Worm (Caenorhabditis elegans): ENCODE data around the gene F01F1.15.

The F01F1.15 gene

ce11 chrIII:5863774-5864173, 5.6 kb downstream of the F01F1.15 start, which contains the start of gene dnpp-1 (continued):
- TF ChIP-seq madf-10 (tag; optimal IDR thresholded peaks at IDR 0.05) (no peak), ceh-100 (GFP tag; IDR thresholded peaks at IDR 0.05) (no peak), madf-3 (GFP tag; IDR thresholded peaks at IDR 0.05) (no peak), fkh-3 (tag; optimal IDR thresholded peaks at IDR 0.05) (no peak), ceh-79 (tag; optimal IDR thresholded peaks at IDR 0.05) (no peak), mel-28 (tag; optimal IDR thresholded peaks at IDR 0.05; ENCODE audit: borderline replicate concordance) (no peak), K12H6.12 (tag; optimal IDR thresholded peaks at IDR 0.05) (no peak), somi-1 (GFP tag; optimal IDR thresholded peaks at IDR 0.05) (no peak)

ce11 chrIII:5859008-5859407, 10.3 kb downstream of the F01F1.15 start, which contains the start of gene dpf-4:
Gene dpf-4, plus strand, starts transcription at chrIII:5859308.
- peak; percentile 47 for TF ChIP-seq ama-1 (optimal IDR thresholded peaks at IDR 0.05)
- TF ChIP-seq ama-1 (GFP tag; optimal IDR thresholded peaks at IDR 0.05) = no peak
- no peak for TF ChIP-seq xnd-1 (tag; optimal IDR thresholded peaks at IDR 0.05)
- TF ChIP-seq rpc-1 (optimal IDR thresholded peaks at IDR 0.05) = no peak
- no peak for TF ChIP-seq rpc-1 (tag; optimal IDR thresholded peaks at IDR 0.05)
- TF ChIP-seq pbrm-1 (GFP tag; IDR thresholded peaks at IDR 0.05) = no peak
- TF ChIP-seq cebp-1 (GFP tag; IDR thresholded peaks at IDR 0.05) = no peak
- TF ChIP-seq cebp-1 (tag; optimal IDR thresholded peaks at IDR 0.05) = no peak
- TF ChIP-seq nhr-179 (tag; optimal IDR thresholded peaks at IDR 0.05) = no peak
- no peak for TF ChIP-seq die-1 (tag; optimal IDR thresholded peaks at IDR 0.05)

- TF ChIP-seq egl-18 (GFP tag; IDR thresholded peaks at IDR 0.05) = no peak
- no peak for TF ChIP-seq mxl-1 (tag; optimal IDR thresholded peaks at IDR 0.05)
- no peak for TF ChIP-seq hrde-1 (tag; optimal IDR thresholded peaks at IDR 0.05; ENCODE audit: borderline replicate concordance)
- peak; percentile 37; the same call in 1 of the 2 replicates for TF ChIP-seq hmg-1.2 (GFP tag; IDR thresholded peaks at IDR 0.05)
- TF ChIP-seq snpc-3.4 (tag; optimal IDR thresholded peaks at IDR 0.05) = peak; percentile 62
- TF ChIP-seq B0336.3 (GFP tag; IDR thresholded peaks at IDR 0.05) = no peak
- no peak for TF ChIP-seq dox-1 (GFP tag; IDR thresholded peaks at IDR 0.05)
- no peak for TF ChIP-seq C06A6.2 (GFP tag; conservative IDR thresholded peaks at IDR 0.05)
- TF ChIP-seq tbp1 (GFP tag; optimal IDR thresholded peaks at IDR 0.05) = peak; percentile 44
- TF ChIP-seq F33H1.4 (GFP tag; IDR thresholded peaks at IDR 0.05) = peak; percentile 93
- no peak for TF ChIP-seq let-526 (GFP tag; IDR thresholded peaks at IDR 0.05)
- TF ChIP-seq F52B5.7 (tag; optimal IDR thresholded peaks at IDR 0.05) = no peak
- no peak for TF ChIP-seq nhr-27 (tag; optimal IDR thresholded peaks at IDR 0.05)
- no peak for TF ChIP-seq egrh-3 (GFP tag; IDR thresholded peaks at IDR 0.05)
- no peak for TF ChIP-seq tlf-1 (GFP tag; optimal IDR thresholded peaks at IDR 0.05)
- TF ChIP-seq chd-7 (tag; optimal IDR thresholded peaks at IDR 0.05) = no peak
- no peak for TF ChIP-seq madf-8 (GFP tag; conservative IDR thresholded peaks at IDR 0.05)
- TF ChIP-seq zfh-2 (GFP tag; conservative IDR thresholded peaks at IDR 0.05) = no peak
- no peak for TF ChIP-seq lsy-27 (tag; optimal IDR thresholded peaks at IDR 0.05; ENCODE audit: borderline replicate concordance, insufficient read depth)
- TF ChIP-seq bed-2 (GFP tag; IDR thresholded peaks at IDR 0.05) = no peak
- TF ChIP-seq B0019.2 (GFP tag; conservative IDR thresholded peaks at IDR 0.05) = no peak
- TF ChIP-seq mes-4 (tag; optimal IDR thresholded peaks at IDR 0.05) = no peak
- TF ChIP-seq sea-2 (GFP tag; IDR thresholded peaks at IDR 0.05) = no peak
- TF ChIP-seq ztf-25 (GFP tag; IDR thresholded peaks at IDR 0.05) = no peak
- no peak for TF ChIP-seq F39B2.1 (GFP tag; IDR thresholded peaks at IDR 0.05)
- no peak for TF ChIP-seq tbx-9 (tag; optimal IDR thresholded peaks at IDR 0.05; ENCODE audit: borderline replicate concordance)
- peak in 1 of 3 experiments; percentile 91 for TF ChIP-seq lin-35 (GFP tag; optimal IDR thresholded peaks at IDR 0.05)
- TF ChIP-seq rec-8 (tag; optimal IDR thresholded peaks at IDR 0.05) = no peak
- no peak for TF ChIP-seq madf-3 (GFP tag; IDR thresholded peaks at IDR 0.05)
- TF ChIP-seq attf-3 (GFP tag; conservative IDR thresholded peaks at IDR 0.05) = no peak
- no peak for TF ChIP-seq sdz-38 (tag; optimal IDR thresholded peaks at IDR 0.05)
Measured at ce11 chrIII:5855637-5856179, 13.6 kb downstream of the F01F1.15 start, which contains the start of the genes cct-6 and alh-9. Gene cct-6, minus strand, starts transcription at chrIII:5855687. Gene alh-9, plus strand, starts transcription at chrIII:5856018.

All from whole organism, young adult.